Worm (Caenorhabditis elegans): ENCODE results near the gene C17A2.7.

DNA sequence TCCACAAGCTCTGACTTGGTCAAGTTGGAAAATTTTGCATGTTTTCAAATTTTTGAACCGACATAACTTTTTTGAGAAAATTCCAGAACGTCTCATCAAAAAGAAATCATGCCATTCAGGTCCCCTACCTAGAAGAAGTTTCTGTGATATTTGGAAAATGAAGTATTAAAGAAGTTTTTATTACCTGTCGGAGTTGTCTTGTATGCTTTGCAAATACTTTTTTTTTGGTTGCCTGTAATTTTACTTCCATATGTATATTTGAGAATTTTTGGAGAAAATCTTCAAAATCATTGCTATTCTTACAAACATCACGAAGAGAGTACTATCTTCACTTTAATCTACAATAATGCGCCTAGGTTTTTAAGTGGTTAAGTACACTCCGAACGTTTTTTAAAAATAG lies 7.5 kb upstream of the C17A2.7 start, which contains the start of gene nhr-72:
- no peak for TF ChIP-seq F49E8.2 (tag; optimal IDR thresholded peaks at IDR 0.05; ENCODE audit: borderline replicate concordance)
- TF ChIP-seq unc-130 (GFP tag; optimal IDR thresholded peaks at IDR 0.05): no peak
- TF ChIP-seq zag-1 (tag; optimal IDR thresholded peaks at IDR 0.05): no peak
- TF ChIP-seq nhr-76 (tag; optimal IDR thresholded peaks at IDR 0.05): no peak
- no peak for TF ChIP-seq dmd-8 (GFP tag; IDR thresholded peaks at IDR 0.05)
- TF ChIP-seq egl-27 (tag; optimal IDR thresholded peaks at IDR 0.05): no peak
- no peak for TF ChIP-seq skn-1 (tag; optimal IDR thresholded peaks at IDR 0.05)
- TF ChIP-seq ama-1 (optimal IDR thresholded peaks at IDR 0.05): no peak
- TF ChIP-seq hlh-11 (tag; optimal IDR thresholded peaks at IDR 0.05): no peak
- TF ChIP-seq nhr-6 (tag; optimal IDR thresholded peaks at IDR 0.05): no peak
- no peak for TF ChIP-seq jun-1 (tag; optimal IDR thresholded peaks at IDR 0.05)

All from whole organism, L4 larva.